Worm (Caenorhabditis elegans) whole organism, L1 larva: ENCODE data around the gene str-3.

Experiments
- ama-1 ChIP-seq: fragments of 150-350 bp; optimal IDR thresholded peaks from 2 replicates; lab custom pipeline; 2014
- pqm-1 ChIP-seq: sonication (generic microtip); optimal IDR thresholded peaks from 3 replicates; lab custom pipeline; 2017; ENCODE audit warnings: missing biosample characterization, missing genetic modification characterization

- TF ChIP-seq pqm-1 (tag; lab: Kevin White, UChicago) (no peak), ama-1 (lab: Kevin White, UChicago) (no peak)
Measured at ce11 chrIV:11143228-11143444, 43.0 kb upstream of the str-3 start, which contains the start of gene F01G4.4.
